Worm (Caenorhabditis elegans) whole organism, L4 larva: Measurements from ENCODE around the gene dyf-11.

Experiments used
- F44E2.7 ChIP-seq: fragments of 200-800 bp; sonication (Bioruptor generic); IDR thresholded peaks from 2 replicates; pipeline ENCODE4 v2.1.2; 2022; ENCODE audit warnings: missing genetic modification characterization, missing compliant biosample characterization
- lin-39 ChIP-seq: fragments of 150-350 bp; optimal IDR thresholded peaks from 2 replicates; lab custom pipeline; 2014; ENCODE audit warnings: missing biosample characterization, missing genetic modification reagents, missing genetic modification characterization
- lsy-2 ChIP-seq, 2 experiments: fragments of 150-350 bp in 1 of 2; sonication (generic microtip) in 1 of 2; optimal IDR thresholded peaks; 2 replicates each; lab custom pipeline; 2014 to 2017; ENCODE audit warnings: missing biosample characterization in 2 of 2, missing genetic modification characterization in 2 of 2
- pha-4 ChIP-seq, 2 experiments: fragments of 150-350 bp in 1 of 2; fragments of 200-800 bp in 1 of 2; sonication (Bioruptor generic) in 1 of 2; IDR thresholded peaks in 1 of 2; optimal IDR thresholded peaks in 1 of 2; 2 replicates each; pipeline versions ENCODE4 v1.3.6 to Lab custom; 2014 to 2022; ENCODE audit warnings: missing genetic modification characterization in 2 of 2, missing genetic modification reagents in 2 of 2, missing biosample characterization in 1 of 2, missing compliant biosample characterization in 1 of 2
- snpc-1.2 ChIP-seq: fragments of 200-800 bp; sonication (Bioruptor generic); IDR thresholded peaks from 2 replicates; pipeline ENCODE4 v1.3.6; 2022; ENCODE audit warnings: missing genetic modification reagents, missing genetic modification characterization, missing compliant biosample characterization
- spr-3 ChIP-seq: fragments of 200-800 bp; sonication (Bioruptor generic); optimal IDR thresholded peaks from 2 replicates; lab custom pipeline; 2018; ENCODE audit warnings: mild to moderate bottlenecking, missing genetic modification characterization, missing compliant biosample characterization
- unc-62 ChIP-seq, 3 experiments: fragments of 150-350 bp in 1 of 3; sonication (generic microtip); optimal IDR thresholded peaks in 2 of 3; peaks in 1 of 3; 1 replicate in 1 of 3; 2 replicates in 2 of 3; lab custom pipeline; 2014 to 2017; ENCODE audit warnings: missing biosample characterization in 3 of 3, missing genetic modification characterization in 3 of 3, missing genetic modification reagents in 3 of 3, missing genotype in 1 of 3
- zag-1 ChIP-seq: fragments of 150-350 bp; optimal IDR thresholded peaks from 2 replicates; lab custom pipeline; 2014; ENCODE audit warnings: missing biosample characterization, missing genetic modification characterization

- no peak for TF ChIP-seq F44E2.7 (GFP tag; lab: Robert Waterston, UW)
- no peak for TF ChIP-seq snpc-1.2 (GFP tag; lab: Robert Waterston, UW)
- TF ChIP-seq pha-4 (GFP tag; IDR thresholded peaks at IDR 0.05; lab: Robert Waterston, UW): no peak
- no peak for TF ChIP-seq pha-4 (tag; optimal IDR thresholded peaks at IDR 0.05; lab: Kevin White, UChicago)
- no peak for TF ChIP-seq lin-39 (tag; lab: Kevin White, UChicago)
- TF ChIP-seq unc-62 (GFP tag; optimal IDR thresholded peaks at IDR 0.05 in 1 of 2; lab: Kevin White, UChicago): no peak
- TF ChIP-seq unc-62 (tag; optimal IDR thresholded peaks at IDR 0.05; lab: Kevin White, UChicago): no peak
- no peak for TF ChIP-seq spr-3 (GFP tag; lab: Kevin White, UChicago)
- no peak for TF ChIP-seq zag-1 (tag; lab: Kevin White, UChicago)
- peak in 1 of 2 experiments; percentile 50 for TF ChIP-seq lsy-2 (tag; optimal IDR thresholded peaks at IDR 0.05; lab: Kevin White, UChicago)
These were observed 3.0 kb upstream of the dyf-11 start for ce11 chrX:760579-760978.
